Fruit fly (Drosophila melanogaster): ENCODE results near the gene narya.

Gene narya

dm6 chrX:19505334-19506185 lies 30.7 kb downstream of the narya start (continued):
- no peak for TF ChIP-seq CG3065 (GFP tag; optimal IDR thresholded peaks at IDR 0.05)
- no peak for TF ChIP-seq hkb (optimal IDR thresholded peaks at IDR 0.05)
- TF ChIP-seq hkb (GFP tag; IDR thresholded peaks at IDR 0.05): 0 out of 2 replicates have a peak, but pooled peaks have one; percentile 14
- TF ChIP-seq knrl (GFP tag; IDR thresholded peaks at IDR 0.05; ENCODE audit: partially characterized antibody): peak; percentile 76
- TF ChIP-seq gsb (GFP tag; IDR thresholded peaks at IDR 0.05): no peak
- TF ChIP-seq CG8765 (GFP tag; IDR thresholded peaks at IDR 0.05): no peak
- TF ChIP-seq CG31388 (GFP tag; optimal IDR thresholded peaks at IDR 0.05): no peak
- no peak for TF ChIP-seq CG6683 (GFP tag; optimal IDR thresholded peaks at IDR 0.05)
- TF ChIP-seq sisA (GFP tag; IDR thresholded peaks at IDR 0.05): no peak
- TF ChIP-seq CG2116 (GFP tag; optimal IDR thresholded peaks at IDR 0.05): peak; percentile 88
- TF ChIP-seq CG17802 (tag; optimal IDR thresholded peaks at IDR 0.05): no peak
- peak; percentile 90 for TF ChIP-seq sna (GFP tag; IDR thresholded peaks at IDR 0.05; ENCODE audit: partially characterized antibody)
- no peak for TF ChIP-seq scrt (GFP tag; optimal IDR thresholded peaks at IDR 0.05)
- peak; percentile 54 for TF ChIP-seq slbo (GFP tag; IDR thresholded peaks at IDR 0.05)
- TF ChIP-seq Atf3 (GFP tag; optimal IDR thresholded peaks at IDR 0.05): no peak
- no peak for TF ChIP-seq CoRest (tag; optimal IDR thresholded peaks at IDR 0.05)
- TF ChIP-seq kni (GFP tag; optimal IDR thresholded peaks at IDR 0.05): no peak
- TF ChIP-seq CG10565 (GFP tag; optimal IDR thresholded peaks at IDR 0.05): no peak
- TF ChIP-seq unc-4 (GFP tag; IDR thresholded peaks at IDR 0.05; ENCODE audit: partially characterized antibody): peak; percentile 80
- TF ChIP-seq CG11560 (tag; IDR thresholded peaks at IDR 0.05): peak; percentile 96
- peak; percentile 39 for TF ChIP-seq CG8924 (tag; optimal IDR thresholded peaks at IDR 0.05)
- TF ChIP-seq CG17612 (GFP tag; IDR thresholded peaks at IDR 0.05): no peak
- peak; percentile 48 for TF ChIP-seq gfzf (GFP tag; optimal IDR thresholded peaks at IDR 0.05)
- peak; percentile 49 for TF ChIP-seq mam (GFP tag; optimal IDR thresholded peaks at IDR 0.05)
- TF ChIP-seq CG6791 (GFP tag; IDR thresholded peaks at IDR 0.05; ENCODE audit: partially characterized antibody): peak; percentile 84
- TF ChIP-seq BEAF-32 (GFP tag; optimal IDR thresholded peaks at IDR 0.05): peak; percentile 83
- TF ChIP-seq NFAT (GFP tag; IDR thresholded peaks at IDR 0.05): peak; percentile 60; the same call in 1 of the 2 replicates
- peak; percentile 15 for TF ChIP-seq wek (GFP tag; optimal IDR thresholded peaks at IDR 0.05)
- TF ChIP-seq az2 (GFP tag; optimal IDR thresholded peaks at IDR 0.05): no peak
- TF ChIP-seq onecut (GFP tag; IDR thresholded peaks at IDR 0.05): peak; percentile 32; the same call in 1 of the 2 replicates
- TF ChIP-seq CG15514 (GFP tag; optimal IDR thresholded peaks at IDR 0.05): peak; percentile 90
- TF ChIP-seq Pdp1 (GFP tag; optimal IDR thresholded peaks at IDR 0.05): peak; percentile 23 to 52
- TF ChIP-seq Scr (GFP tag; IDR thresholded peaks at IDR 0.05; ENCODE audit: partially characterized antibody): peak; percentile 82
- TF ChIP-seq Fer1 (GFP tag; optimal IDR thresholded peaks at IDR 0.05): peak; percentile 53
- no peak for TF ChIP-seq CG9437 (GFP tag; optimal IDR thresholded peaks at IDR 0.05)
- TF ChIP-seq CG17568 (GFP tag; optimal IDR thresholded peaks at IDR 0.05): no peak
- peak; percentile 36 for TF ChIP-seq CG11398 (GFP tag; optimal IDR thresholded peaks at IDR 0.05)
- TF ChIP-seq NfI (GFP tag; optimal IDR thresholded peaks at IDR 0.05): no peak
- TF ChIP-seq CG17829 (tag; optimal IDR thresholded peaks at IDR 0.05): peak; percentile 34
- no peak for TF ChIP-seq D19B (GFP tag; optimal IDR thresholded peaks at IDR 0.05)
- TF ChIP-seq bcd (GFP tag; optimal IDR thresholded peaks at IDR 0.05): no peak
- TF ChIP-seq B-H2 (GFP tag; optimal IDR thresholded peaks at IDR 0.05): no peak
- peak; percentile 47 for TF ChIP-seq Bdp1 (GFP tag; optimal IDR thresholded peaks at IDR 0.05)
- TF ChIP-seq CG8388 (GFP tag; optimal IDR thresholded peaks at IDR 0.05): no peak
- TF ChIP-seq Dad (GFP tag; optimal IDR thresholded peaks at IDR 0.05): peak; percentile 50
- no peak for TF ChIP-seq Jarid2 (GFP tag; optimal IDR thresholded peaks at IDR 0.05)
- TF ChIP-seq amos (GFP tag; IDR thresholded peaks at IDR 0.05; ENCODE audit: partially characterized antibody): peak; percentile 87
- no peak for TF ChIP-seq CG4617 (GFP tag; optimal IDR thresholded peaks at IDR 0.05; ENCODE audit: borderline replicate concordance)
